Fruit fly (Drosophila melanogaster) whole organism, embryonic: Measurements from ENCODE around the gene bab1.
A peak's percentile ranks its signal among the peaks of the same experiment; 100 is the strongest.

Experiments used
- CG10209 ChIP-seq: fragments of 200-800 bp; sonication (Bioruptor generic); optimal IDR thresholded peaks from 3 replicates; lab custom pipeline; 2017; ENCODE audit warnings: missing biosample characterization, mild to moderate bottlenecking, missing genetic modification characterization, missing genetic modification reagents
- CG10462 ChIP-seq: fragments of 200-800 bp; sonication (Bioruptor generic); optimal IDR thresholded peaks from 2 replicates; lab custom pipeline; 2016; ENCODE audit warnings: missing biosample characterization, missing genetic modification characterization
- CG12104 ChIP-seq: fragments of 200-800 bp; sonication (Bioruptor generic); optimal IDR thresholded peaks from 3 replicates; lab custom pipeline; 2016; ENCODE audit warnings: missing biosample characterization, missing genetic modification characterization
- CG12155 ChIP-seq: fragments of 200-800 bp; sonication (Bioruptor generic); optimal IDR thresholded peaks from 3 replicates; lab custom pipeline; 2016; ENCODE audit warnings: missing biosample characterization, missing genetic modification characterization
- CG1832 ChIP-seq: fragments of 200-800 bp; sonication (Bioruptor generic); optimal IDR thresholded peaks from 2 replicates; lab custom pipeline; 2017; ENCODE audit warnings: missing biosample characterization, mild to moderate bottlenecking, missing genetic modification characterization, inconsistent platforms
- CG2120 ChIP-seq: fragments of 200-800 bp; sonication (Bioruptor generic); optimal IDR thresholded peaks from 3 replicates; lab custom pipeline; 2016; ENCODE audit warnings: missing biosample characterization, missing genetic modification characterization
- CG2199 ChIP-seq: fragments of 200-800 bp; sonication (Bioruptor generic); IDR thresholded peaks from 3 replicates; pipeline ENCODE4 v1.3.6; 2022; ENCODE audit warnings: missing biosample characterization, missing genetic modification characterization
- CG2712 ChIP-seq: fragments of 200-800 bp; optimal IDR thresholded peaks from 3 replicates; lab custom pipeline; 2019; ENCODE audit warnings: missing biosample characterization, mild to moderate bottlenecking, missing genetic modification characterization, moderate library complexity
- CG30431 ChIP-seq: fragments of 200-800 bp; sonication (Bioruptor generic); optimal IDR thresholded peaks from 2 replicates; lab custom pipeline; 2017; ENCODE audit warnings: missing biosample characterization, missing genetic modification characterization
- CG34224 ChIP-seq: fragments of 200-800 bp; sonication (Bioruptor generic); IDR thresholded peaks from 3 replicates; pipeline ENCODE4 v1.3.6; 2022; ENCODE audit warnings: missing biosample characterization, missing genetic modification characterization; ENCODE audit not compliant: partially characterized antibody
- CG3995 ChIP-seq: fragments of 200-800 bp; sonication (Bioruptor generic); optimal IDR thresholded peaks from 3 replicates; lab custom pipeline; 2016; ENCODE audit warnings: missing biosample characterization, missing genetic modification characterization
- CG4360 ChIP-seq: fragments of 200-800 bp; sonication (Bioruptor generic); IDR thresholded peaks from 2 replicates; pipeline ENCODE4 v1.3.6; 2022; ENCODE audit warnings: missing biosample characterization, missing genetic modification characterization
- CG4404 ChIP-seq: fragments of 200-800 bp; sonication (Bioruptor generic); IDR thresholded peaks from 2 replicates; pipeline ENCODE4 v1.3.6; 2022; ENCODE audit warnings: missing biosample characterization, missing genetic modification characterization
- CG6683 ChIP-seq: fragments of 200-800 bp; sonication (Bioruptor generic); optimal IDR thresholded peaks from 2 replicates; lab custom pipeline; 2017; ENCODE audit warnings: missing biosample characterization, mild to moderate bottlenecking, missing genetic modification characterization, missing genetic modification reagents
- CG6854 ChIP-seq: fragments of 200-800 bp; sonication (Bioruptor generic); optimal IDR thresholded peaks from 3 replicates; lab custom pipeline; 2017; ENCODE audit warnings: missing biosample characterization, mild to moderate bottlenecking, missing genetic modification characterization
- CG7786 ChIP-seq: fragments of 200-800 bp; sonication (Bioruptor generic); optimal IDR thresholded peaks from 2 replicates; lab custom pipeline; 2016; ENCODE audit warnings: missing biosample characterization, missing genetic modification characterization
- CG9609 ChIP-seq: fragments of 200-800 bp; sonication (Bioruptor generic); optimal IDR thresholded peaks from 3 replicates; lab custom pipeline; 2016; ENCODE audit warnings: missing biosample characterization, missing genetic modification characterization
- CHES-1-like ChIP-seq: fragments of 200-800 bp; sonication (Bioruptor generic); optimal IDR thresholded peaks from 2 replicates; lab custom pipeline; 2016; ENCODE audit warnings: missing biosample characterization, missing genetic modification characterization
- Dip2 ChIP-seq: fragments of 200-800 bp; sonication (Bioruptor generic); IDR thresholded peaks from 2 replicates; pipeline ENCODE4 v1.3.6; 2022; ENCODE audit warnings: missing biosample characterization, missing genetic modification characterization
- Doc3 ChIP-seq: fragments of 200-800 bp; sonication (Bioruptor generic); IDR thresholded peaks from 3 replicates; pipeline ENCODE4 v1.3.6; 2022; ENCODE audit warnings: missing biosample characterization, missing genetic modification characterization; ENCODE audit not compliant: partially characterized antibody
- H2.0 ChIP-seq: fragments of 200-800 bp; sonication (Bioruptor generic); IDR thresholded peaks from 2 replicates; pipeline ENCODE4 v1.3.6; 2022; ENCODE audit warnings: missing biosample characterization, missing genetic modification characterization
- Hsf ChIP-seq: fragments of 200-800 bp; sonication (Bioruptor generic); optimal IDR thresholded peaks from 3 replicates; lab custom pipeline; 2016; ENCODE audit warnings: missing biosample characterization, missing genetic modification characterization
- Meics ChIP-seq: fragments of 200-800 bp; sonication (Bioruptor generic); optimal IDR thresholded peaks from 2 replicates; lab custom pipeline; 2017; ENCODE audit warnings: missing biosample characterization, mild to moderate bottlenecking, missing genetic modification characterization
- Nf-YB ChIP-seq: fragments of 200-800 bp; sonication (Bioruptor generic); optimal IDR thresholded peaks from 3 replicates; lab custom pipeline; 2019; ENCODE audit warnings: missing biosample characterization, mild to moderate bottlenecking, missing genetic modification characterization, moderate library complexity
- Ptx1 ChIP-seq: fragments of 200-800 bp; sonication (Bioruptor generic); IDR thresholded peaks from 2 replicates; pipeline ENCODE4 v1.3.6; 2022; ENCODE audit warnings: missing biosample characterization, missing genetic modification characterization
- Ssrp ChIP-seq: fragments of 200-800 bp; sonication (Bioruptor generic); optimal IDR thresholded peaks from 2 replicates; lab custom pipeline; 2018; ENCODE audit warnings: missing biosample characterization, mild to moderate bottlenecking, missing genetic modification characterization, moderate library complexity
- Stat92E ChIP-seq, 3 experiments: fragments of >200 bp in 2 of 3; fragments of 200-800 bp in 1 of 3; sonication (Bioruptor generic) in 1 of 3; optimal IDR thresholded peaks; 2 replicates each; lab custom pipeline; 2017 to 2019; ENCODE audit warnings: missing biosample characterization in 3 of 3, missing genetic modification characterization in 3 of 3, mild to moderate bottlenecking in 1 of 3, moderate library complexity in 1 of 3
- Xbp1 ChIP-seq: fragments of 200-800 bp; sonication (Bioruptor generic); optimal IDR thresholded peaks from 3 replicates; lab custom pipeline; 2016; ENCODE audit warnings: missing biosample characterization, mild to moderate bottlenecking, missing genetic modification characterization
- Xrp1 ChIP-seq: fragments of 200-800 bp; sonication (Bioruptor generic); IDR thresholded peaks from 2 replicates; pipeline ENCODE4 v1.3.6; 2022; ENCODE audit warnings: missing biosample characterization, missing genetic modification characterization
- al ChIP-seq: fragments of 200-800 bp; sonication (Bioruptor generic); IDR thresholded peaks from 2 replicates; pipeline ENCODE4 v1.3.6; 2022; ENCODE audit warnings: missing biosample characterization, missing genetic modification characterization
- cad ChIP-seq: fragments of >200 bp; optimal IDR thresholded peaks from 2 replicates; lab custom pipeline; 2017; ENCODE audit warnings: missing biosample characterization, missing genetic modification characterization
- cg ChIP-seq: fragments of 200-800 bp; sonication (Bioruptor generic); optimal IDR thresholded peaks from 3 replicates; lab custom pipeline; 2019; ENCODE audit warnings: missing biosample characterization, mild to moderate bottlenecking, missing genetic modification characterization, moderate library complexity
- ci ChIP-seq: fragments of 200-800 bp; sonication (Bioruptor generic); IDR thresholded peaks from 3 replicates; pipeline ENCODE4 v1.3.6; 2022; ENCODE audit warnings: missing biosample characterization, missing genetic modification characterization
- croc ChIP-seq: fragments of 200-800 bp; sonication (Bioruptor generic); conservative IDR thresholded peaks from 3 replicates; pipeline ENCODE4 v1.3.6; 2022; ENCODE audit warnings: missing biosample characterization, missing genetic modification characterization
- crp ChIP-seq, 2 experiments: fragments of 200-800 bp; sonication (Bioruptor generic); optimal IDR thresholded peaks; 2 replicates in 1 of 2; 3 replicates in 1 of 2; lab custom pipeline; 2017; ENCODE audit warnings: missing biosample characterization in 2 of 2, missing genetic modification characterization in 2 of 2, mild to moderate bottlenecking in 1 of 2, moderate library complexity in 1 of 2
- dan ChIP-seq: fragments of 200-800 bp; sonication (Bioruptor generic); IDR thresholded peaks from 2 replicates; pipeline ENCODE4 v1.3.6; 2022; ENCODE audit warnings: missing biosample characterization, missing genetic modification characterization
- dm ChIP-seq: fragments of 200-800 bp; sonication (Bioruptor generic); optimal IDR thresholded peaks from 3 replicates; lab custom pipeline; 2016; ENCODE audit warnings: missing biosample characterization, missing genetic modification characterization
- ewg ChIP-seq: fragments of 200-800 bp; sonication (Bioruptor generic); optimal IDR thresholded peaks from 3 replicates; lab custom pipeline; 2017; ENCODE audit warnings: mild to moderate bottlenecking, missing biosample characterization, missing genetic modification reagents, missing genetic modification characterization
- fd102C ChIP-seq: fragments of 200-800 bp; sonication (Bioruptor generic); optimal IDR thresholded peaks from 2 replicates; lab custom pipeline; 2018; ENCODE audit warnings: missing biosample characterization, mild to moderate bottlenecking, missing genetic modification characterization, moderate library complexity
- fu2 ChIP-seq: fragments of 200-800 bp; sonication (Bioruptor generic); optimal IDR thresholded peaks from 2 replicates; lab custom pipeline; 2016; ENCODE audit warnings: missing biosample characterization, missing genetic modification characterization
- gfzf ChIP-seq: fragments of 200-800 bp; sonication (Bioruptor generic); optimal IDR thresholded peaks from 2 replicates; lab custom pipeline; 2016; ENCODE audit warnings: missing biosample characterization, mild to moderate bottlenecking, missing genetic modification characterization, moderate library complexity
- gro ChIP-seq: fragments of 200-800 bp; sonication (Bioruptor generic); optimal IDR thresholded peaks from 2 replicates; lab custom pipeline; 2016; ENCODE audit warnings: missing biosample characterization, missing genetic modification characterization
- mld ChIP-seq: fragments of 200-800 bp; sonication (Bioruptor generic); IDR thresholded peaks from 3 replicates; pipeline ENCODE4 v1.3.6; 2022; ENCODE audit warnings: missing biosample characterization, missing genetic modification characterization; ENCODE audit not compliant: partially characterized antibody
- peb ChIP-seq: fragments of 200-800 bp; sonication (Bioruptor generic); IDR thresholded peaks from 2 replicates; pipeline ENCODE4 v1.3.6; 2022; ENCODE audit warnings: missing biosample characterization, missing genetic modification characterization
- phol ChIP-seq: fragments of 200-800 bp; sonication (Bioruptor generic); optimal IDR thresholded peaks from 3 replicates; lab custom pipeline; 2018; ENCODE audit warnings: missing biosample characterization, mild to moderate bottlenecking, missing genetic modification characterization, moderate library complexity
- row ChIP-seq: fragments of 200-800 bp; sonication (Bioruptor generic); IDR thresholded peaks from 3 replicates; pipeline ENCODE4 v1.3.6; 2022; ENCODE audit warnings: missing biosample characterization, missing genetic modification characterization
- sens-2 ChIP-seq: fragments of 200-800 bp; sonication (Bioruptor generic); IDR thresholded peaks from 2 replicates; pipeline ENCODE4 v1.3.6; 2022; ENCODE audit warnings: missing biosample characterization, missing genetic modification characterization
- sima ChIP-seq: fragments of 200-800 bp; sonication (Bioruptor generic); optimal IDR thresholded peaks from 2 replicates; lab custom pipeline; 2016; ENCODE audit warnings: missing biosample characterization, missing genetic modification characterization
- slp2 ChIP-seq: fragments of 200-800 bp; sonication (Bioruptor generic); optimal IDR thresholded peaks from 2 replicates; lab custom pipeline; 2016; ENCODE audit warnings: missing biosample characterization, missing genetic modification characterization
- wdn ChIP-seq: fragments of 200-800 bp; sonication (Bioruptor generic); IDR thresholded peaks from 2 replicates; pipeline ENCODE4 v1.3.6; 2022; ENCODE audit warnings: missing biosample characterization, missing genetic modification characterization

Gene bab1

dm6 chr3L:1084380-1085097, 16.4 kb downstream of the bab1 start (continued):
- TF ChIP-seq dan (GFP tag; lab: Robert Waterston, UW), result no peak
- no peak for TF ChIP-seq CG2120 (GFP tag; lab: Kevin White, UChicago)
- no peak for TF ChIP-seq gro
- TF ChIP-seq wdn (GFP tag; lab: Robert Waterston, UW), result no peak
- no peak for TF ChIP-seq CG3995 (GFP tag; lab: Kevin White, UChicago)
- TF ChIP-seq Xrp1 (GFP tag; lab: Robert Waterston, UW), result peak; percentile 56
- TF ChIP-seq fu2, result no peak
- TF ChIP-seq Ssrp (tag; lab: Kevin White, UChicago), result peak; percentile 17
- TF ChIP-seq CG30431 (GFP tag; lab: Kevin White, UChicago), result peak; percentile 29
- no peak for TF ChIP-seq CG1832 (GFP tag; lab: Kevin White, UChicago)
- no peak for TF ChIP-seq sima (GFP tag; lab: Kevin White, UChicago)
- TF ChIP-seq CG2199, result peak; percentile 70; the same call in 1 of the 3 replicates
- no peak for TF ChIP-seq sens-2 (GFP tag; lab: Robert Waterston, UW)
- peak; percentile 8; the same call in 1 of the 2 replicates for TF ChIP-seq H2.0 (GFP tag; lab: Robert Waterston, UW)
- no peak for TF ChIP-seq CHES-1-like (GFP tag; lab: Kevin White, UChicago)
- TF ChIP-seq ewg (GFP tag; lab: Kevin White, UChicago), result no peak
- peak; percentile 23; the same call in 1 of the 3 replicates for TF ChIP-seq row (GFP tag; lab: Robert Waterston, UW)
- peak; percentile 39; the same call in 1 of the 3 replicates for TF ChIP-seq ci (GFP tag; lab: Robert Waterston, UW)
- no peak for TF ChIP-seq cg (GFP tag; lab: Kevin White, UChicago)
- no peak for TF ChIP-seq CG4360 (GFP tag; lab: Robert Waterston, UW)
- TF ChIP-seq CG4404 (GFP tag; lab: Robert Waterston, UW), result no peak
- no peak for TF ChIP-seq Hsf (GFP tag; lab: Kevin White, UChicago)
- TF ChIP-seq CG9609 (GFP tag; lab: Kevin White, UChicago), result no peak
- no peak for TF ChIP-seq gfzf
- TF ChIP-seq CG34224 (GFP tag; lab: Robert Waterston, UW), result no peak
- peak; percentile 41 for TF ChIP-seq phol (tag; lab: Kevin White, UChicago)
- TF ChIP-seq peb (GFP tag; lab: Robert Waterston, UW), result no peak
- TF ChIP-seq Doc3, result no peak
- no peak for TF ChIP-seq dm (GFP tag; lab: Kevin White, UChicago)
- TF ChIP-seq Xbp1 (GFP tag; lab: Kevin White, UChicago), result no peak
- TF ChIP-seq al, result no peak
- TF ChIP-seq Nf-YB, result no peak
- no peak for TF ChIP-seq CG12104
- TF ChIP-seq Ptx1 (GFP tag; lab: Robert Waterston, UW), result no peak
- no peak for TF ChIP-seq crp (GFP tag; optimal IDR thresholded peaks at IDR 0.05; lab: Kevin White, UChicago)
- TF ChIP-seq CG10462 (GFP tag; lab: Kevin White, UChicago), result no peak
- no peak for TF ChIP-seq CG6683 (GFP tag; lab: Kevin White, UChicago)
- TF ChIP-seq mld, result no peak
- no peak for TF ChIP-seq Dip2
- TF ChIP-seq Meics (GFP tag; lab: Kevin White, UChicago), result no peak
- no peak for TF ChIP-seq CG7786
- no peak for TF ChIP-seq CG10209 (GFP tag; lab: Kevin White, UChicago)
- no peak for TF ChIP-seq CG12155 (GFP tag; lab: Kevin White, UChicago)
- TF ChIP-seq CG6854, result no peak
- TF ChIP-seq cad (GFP tag; lab: Kevin White, UChicago), result peak; percentile 55
- TF ChIP-seq slp2 (GFP tag; lab: Kevin White, UChicago), result no peak
- peak; percentile 45 for TF ChIP-seq CG2712
- no peak for TF ChIP-seq Stat92E (GFP tag; optimal IDR thresholded peaks at IDR 0.05; lab: Kevin White, UChicago)
- no peak for TF ChIP-seq fd102C
- TF ChIP-seq croc, result no peak
